Worm (Caenorhabditis elegans) whole organism, L4 larva: ENCODE measurements around the gene Y55F3AM.13.
A peak's percentile ranks its signal among the peaks of the same experiment; 100 is the strongest.

Experiments
- D1046.2 ChIP-seq: fragments of 200-800 bp; sonication (Bioruptor generic); IDR thresholded peaks from 2 replicates; pipeline ENCODE4 v1.3.6; 2022; ENCODE audit warnings: missing genetic modification characterization, missing compliant biosample characterization
- F26F4.8 ChIP-seq: fragments of 200-800 bp; sonication (Bioruptor generic); conservative IDR thresholded peaks from 2 replicates; pipeline ENCODE4 v1.3.6; 2022; ENCODE audit warnings: missing genetic modification characterization, missing compliant biosample characterization
- F37D6.2 ChIP-seq: sonication (generic microtip); optimal IDR thresholded peaks from 2 replicates; lab custom pipeline; 2016; ENCODE audit warnings: mild to moderate bottlenecking, missing genetic modification characterization, missing compliant biosample characterization
- F49E8.2 ChIP-seq: sonication (generic microtip); optimal IDR thresholded peaks from 2 replicates; lab custom pipeline; 2016; ENCODE audit warnings: missing compliant biosample characterization, mild to moderate bottlenecking, missing genetic modification characterization, borderline replicate concordance
- T20F7.1 ChIP-seq: fragments of 200-800 bp; sonication (Bioruptor generic); optimal IDR thresholded peaks from 2 replicates; lab custom pipeline; 2018; ENCODE audit warnings: mild to moderate bottlenecking, missing genetic modification characterization, missing compliant biosample characterization
- ZK546.5 ChIP-seq, 2 experiments: sonication (generic microtip); optimal IDR thresholded peaks; 2 replicates each; lab custom pipeline; 2017; ENCODE audit warnings: missing biosample characterization in 2 of 2, missing genetic modification characterization in 2 of 2
- ceh-20 ChIP-seq: fragments of 200-800 bp; sonication (Bioruptor generic); IDR thresholded peaks from 2 replicates; pipeline ENCODE4 v1.3.6; 2022; ENCODE audit warnings: missing genetic modification reagents, missing genetic modification characterization, missing compliant biosample characterization
- ceh-28 ChIP-seq: fragments of 150-350 bp; optimal IDR thresholded peaks from 2 replicates; lab custom pipeline; 2014; ENCODE audit warnings: missing biosample characterization, missing genetic modification reagents, missing genetic modification characterization
- cey-2 ChIP-seq: sonication (generic microtip); optimal IDR thresholded peaks from 3 replicates; lab custom pipeline; 2017; ENCODE audit warnings: missing genetic modification characterization, mild to moderate bottlenecking, missing compliant biosample characterization, antibody characterized with exemption, borderline replicate concordance; ENCODE audit not compliant: insufficient read depth
- daf-19 ChIP-seq: fragments of 200-800 bp; sonication (Bioruptor generic); conservative IDR thresholded peaks from 2 replicates; pipeline ENCODE4 v1.3.6; 2022; ENCODE audit warnings: missing genetic modification characterization, missing compliant biosample characterization
- dmd-6 ChIP-seq: fragments of 200-800 bp; sonication (Bioruptor generic); IDR thresholded peaks from 2 replicates; pipeline ENCODE4 v1.3.6; 2022; ENCODE audit warnings: missing genetic modification reagents, missing genetic modification characterization, missing compliant biosample characterization
- dmd-8 ChIP-seq: fragments of 200-800 bp; sonication (Bioruptor generic); IDR thresholded peaks from 2 replicates; pipeline ENCODE4 v1.3.6; 2022; ENCODE audit warnings: missing genetic modification characterization, missing compliant biosample characterization
- egl-43 ChIP-seq: fragments of 200-800 bp; sonication (Bioruptor generic); IDR thresholded peaks from 2 replicates; pipeline ENCODE4 v1.3.6; 2022; ENCODE audit warnings: missing genetic modification reagents, missing genetic modification characterization, missing compliant biosample characterization
- fos-1 ChIP-seq: fragments of 150-350 bp; optimal IDR thresholded peaks from 2 replicates; lab custom pipeline; 2014; ENCODE audit warnings: missing biosample characterization, missing genetic modification characterization
- hlh-30 ChIP-seq: sonication (generic microtip); optimal IDR thresholded peaks from 2 replicates; lab custom pipeline; 2017; ENCODE audit warnings: antibody characterized with exemption, mild to moderate bottlenecking, missing genetic modification characterization, missing compliant biosample characterization; ENCODE audit not compliant: insufficient read depth
- hmg-1.1 ChIP-seq: fragments of 200-800 bp; sonication (Bioruptor generic); IDR thresholded peaks from 2 replicates; pipeline ENCODE4 v1.3.6; 2022; ENCODE audit warnings: missing genetic modification reagents, missing genetic modification characterization, missing compliant biosample characterization
- lin-1 ChIP-seq: fragments of 200-800 bp; sonication (Bioruptor generic); IDR thresholded peaks from 2 replicates; pipeline ENCODE4 v1.3.6; 2022; ENCODE audit warnings: missing genetic modification reagents, missing genetic modification characterization, missing compliant biosample characterization
- lin-13 ChIP-seq: fragments of 150-350 bp; optimal IDR thresholded peaks from 2 replicates; lab custom pipeline; 2014; ENCODE audit warnings: missing biosample characterization, missing genetic modification reagents, missing genetic modification characterization
- lin-15B ChIP-seq: fragments of 150-350 bp; sonication (generic microtip); optimal IDR thresholded peaks from 3 replicates; lab custom pipeline; 2014; ENCODE audit warnings: missing biosample characterization, missing genetic modification characterization
- lin-38 ChIP-seq: fragments of 200-800 bp; sonication (Bioruptor generic); IDR thresholded peaks from 2 replicates; pipeline ENCODE4 v1.3.6; 2022; ENCODE audit warnings: missing genetic modification reagents, missing genetic modification characterization, missing compliant biosample characterization
- madf-5 ChIP-seq, 2 experiments: fragments of 200-800 bp; sonication (Bioruptor generic); IDR thresholded peaks; 2 replicates each; pipeline ENCODE4 v1.3.6; 2022; ENCODE audit warnings: missing compliant biosample characterization in 2 of 2, missing genetic modification characterization in 2 of 2
- mdl-1 ChIP-seq, 2 experiments: fragments of 150-350 bp in 1 of 2; sonication (generic microtip) in 1 of 2; optimal IDR thresholded peaks; 2 replicates each; lab custom pipeline; 2014 to 2017; ENCODE audit warnings: missing biosample characterization in 2 of 2, missing genetic modification characterization in 2 of 2
- mdt-29 ChIP-seq: fragments of 200-800 bp; sonication (Bioruptor generic); IDR thresholded peaks from 2 replicates; pipeline ENCODE4 v1.3.6; 2022; ENCODE audit warnings: missing genetic modification reagents, missing genetic modification characterization, missing compliant biosample characterization
- mxl-2 ChIP-seq: fragments of 200-800 bp; sonication (Bioruptor generic); conservative IDR thresholded peaks from 2 replicates; pipeline ENCODE4 v1.3.6; 2022; ENCODE audit warnings: missing genetic modification reagents, missing genetic modification characterization, missing compliant biosample characterization
- nhr-237 ChIP-seq: sonication (generic microtip); optimal IDR thresholded peaks from 2 replicates; lab custom pipeline; 2017; ENCODE audit warnings: missing biosample characterization, missing genetic modification characterization
- nhr-28 ChIP-seq: fragments of 150-350 bp; optimal IDR thresholded peaks from 2 replicates; lab custom pipeline; 2014; ENCODE audit warnings: missing biosample characterization, missing genetic modification characterization
- nhr-6 ChIP-seq: fragments of 150-350 bp; optimal IDR thresholded peaks from 2 replicates; lab custom pipeline; 2014; ENCODE audit warnings: missing biosample characterization, missing genetic modification characterization
- nhr-77 ChIP-seq: fragments of 150-350 bp; optimal IDR thresholded peaks from 2 replicates; lab custom pipeline; 2014; ENCODE audit warnings: missing biosample characterization, missing genetic modification characterization
- saeg-2 ChIP-seq: fragments of 200-800 bp; sonication (Bioruptor generic); IDR thresholded peaks from 2 replicates; pipeline ENCODE4 v1.3.6; 2022; ENCODE audit warnings: missing genetic modification reagents, missing genetic modification characterization, missing compliant biosample characterization
- sdz-12 ChIP-seq: fragments of 200-800 bp; sonication (Bioruptor generic); optimal IDR thresholded peaks from 2 replicates; lab custom pipeline; 2018; ENCODE audit warnings: mild to moderate bottlenecking, missing genetic modification characterization, missing compliant biosample characterization
- set-16 ChIP-seq: fragments of 200-800 bp; sonication (Bioruptor generic); IDR thresholded peaks from 2 replicates; pipeline ENCODE4 v1.3.6; 2022; ENCODE audit warnings: missing genetic modification reagents, missing genetic modification characterization, missing compliant biosample characterization
- tra-1 ChIP-seq: fragments of 200-800 bp; sonication (Bioruptor generic); IDR thresholded peaks from 2 replicates; pipeline ENCODE4 v1.3.6; 2022; ENCODE audit warnings: missing genetic modification reagents, missing genetic modification characterization, missing compliant biosample characterization
- unc-39 ChIP-seq: sonication (generic microtip); optimal IDR thresholded peaks from 2 replicates; lab custom pipeline; 2017; ENCODE audit warnings: missing biosample characterization, missing genetic modification characterization
- unc-62 ChIP-seq, 3 experiments: fragments of 150-350 bp in 1 of 3; sonication (generic microtip); optimal IDR thresholded peaks in 2 of 3; peaks in 1 of 3; 1 replicate in 1 of 3; 2 replicates in 2 of 3; lab custom pipeline; 2014 to 2017; ENCODE audit warnings: missing biosample characterization in 3 of 3, missing genetic modification characterization in 3 of 3, missing genetic modification reagents in 3 of 3, missing genotype in 1 of 3
- vab-7 ChIP-seq: fragments of 200-800 bp; sonication (Bioruptor generic); IDR thresholded peaks from 2 replicates; pipeline ENCODE4 v1.3.6; 2022; ENCODE audit warnings: missing genetic modification reagents, missing genetic modification characterization, missing compliant biosample characterization

The Y55F3AM.13 gene

DNA sequence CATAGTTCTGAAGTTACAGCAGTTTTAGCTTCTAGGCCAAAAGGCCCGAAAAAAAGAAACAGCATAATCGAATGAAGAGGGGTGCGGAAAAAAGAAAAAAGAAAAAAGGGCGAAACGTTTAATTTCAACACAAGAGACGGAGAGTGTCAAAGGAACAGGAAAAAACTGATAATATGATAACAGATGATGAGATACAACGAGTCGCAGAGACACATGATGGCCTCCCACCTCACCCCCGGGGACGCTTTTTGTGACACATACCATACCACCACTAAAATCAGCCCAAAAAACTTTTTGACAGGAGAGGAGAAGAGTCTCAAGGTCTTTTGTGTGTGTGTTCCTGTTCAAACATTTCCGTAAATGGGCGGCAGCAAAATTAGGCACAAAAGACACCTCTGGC lies 21.0 kb downstream of the Y55F3AM.13 start (continued):
- no peak for TF ChIP-seq unc-39
- TF ChIP-seq ceh-28 (tag; lab: Kevin White, UChicago): no peak
- 0 out of 2 replicates have a peak, but pooled peaks have one; percentile 16 for TF ChIP-seq tra-1 (GFP tag; lab: Robert Waterston, UW)
- no peak for TF ChIP-seq vab-7 (GFP tag; lab: Robert Waterston, UW)
- TF ChIP-seq egl-43: no peak
- no peak for TF ChIP-seq madf-5 (GFP tag; IDR thresholded peaks at IDR 0.05; lab: Robert Waterston, UW)
- no peak for TF ChIP-seq fos-1 (tag; lab: Kevin White, UChicago)
- TF ChIP-seq nhr-28: peak; percentile 83
- peak; percentile 88 for TF ChIP-seq hlh-30 (tag; lab: Kevin White, UChicago)
- peak in 1 of 2 experiments; percentile 42 for TF ChIP-seq mdl-1 (tag; optimal IDR thresholded peaks at IDR 0.05; lab: Kevin White, UChicago)
- peak; percentile 27 for TF ChIP-seq nhr-6 (tag; lab: Kevin White, UChicago)
- no peak for TF ChIP-seq dmd-8
- no peak for TF ChIP-seq lin-13
- no peak for TF ChIP-seq lin-15B
- TF ChIP-seq ceh-20 (GFP tag; lab: Robert Waterston, UW): no peak
- no peak for TF ChIP-seq F37D6.2 (tag; lab: Kevin White, UChicago)
- peak in 1 of 2 experiments; percentile 13 for TF ChIP-seq unc-62 (GFP tag; optimal IDR thresholded peaks at IDR 0.05 in 1 of 2; lab: Kevin White, UChicago)
- no peak for TF ChIP-seq unc-62 (tag; optimal IDR thresholded peaks at IDR 0.05; lab: Kevin White, UChicago)
- TF ChIP-seq T20F7.1 (GFP tag; lab: Kevin White, UChicago): no peak
- TF ChIP-seq F49E8.2: no peak
- no peak for TF ChIP-seq ZK546.5 (tag; optimal IDR thresholded peaks at IDR 0.05; lab: Kevin White, UChicago)
- TF ChIP-seq nhr-237 (tag; lab: Kevin White, UChicago): no peak
- peak; percentile 73 for TF ChIP-seq dmd-6 (GFP tag; lab: Robert Waterston, UW)
- no peak for TF ChIP-seq F26F4.8 (GFP tag; lab: Robert Waterston, UW)
- 0 out of 2 replicates have a peak, but pooled peaks have one; percentile 50 for TF ChIP-seq lin-1 (GFP tag; lab: Robert Waterston, UW)
- no peak for TF ChIP-seq daf-19
- TF ChIP-seq saeg-2: no peak
- TF ChIP-seq, all 104 proteins: peak for 19

DNA sequence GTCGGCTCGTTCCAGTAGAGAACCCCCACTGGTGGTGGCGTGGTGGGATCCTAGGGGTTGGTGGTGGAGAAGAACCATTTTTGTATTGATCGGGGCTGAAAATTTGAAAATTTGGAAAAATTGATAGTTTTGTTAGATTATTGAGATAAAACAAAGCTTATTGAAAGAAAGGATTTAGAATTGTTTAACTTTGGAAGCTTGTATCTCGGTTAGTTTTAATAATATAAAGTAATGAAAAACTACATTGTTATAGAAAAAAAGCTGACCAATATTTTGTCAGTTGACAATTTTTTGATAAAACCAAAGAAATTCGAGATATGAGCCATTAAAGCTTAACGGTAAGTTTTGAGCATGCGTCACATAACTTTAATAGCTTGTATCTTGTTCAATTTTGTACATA lies 26.2 kb downstream of the Y55F3AM.13 start, which contains the start of gene abhd-14:
Gene abhd-14 (minus strand): TSS at position 101 of the 400 bp plus-strand sequence.
- no peak for TF ChIP-seq saeg-2
- no peak for TF ChIP-seq fos-1 (tag; lab: Kevin White, UChicago)
- TF ChIP-seq lin-15B: no peak
- TF ChIP-seq T20F7.1 (GFP tag; lab: Kevin White, UChicago): no peak
- TF ChIP-seq, all 104 proteins: peak for 0

ce11 chrIV:1019801-1020200 lies 36.3 kb downstream of the Y55F3AM.13 start:
- TF ChIP-seq mxl-2 (GFP tag; lab: Robert Waterston, UW): no peak
- TF ChIP-seq sdz-12 (GFP tag; lab: Kevin White, UChicago): no peak
- TF ChIP-seq nhr-77 (tag; lab: Kevin White, UChicago): no peak
- TF ChIP-seq tra-1 (GFP tag; lab: Robert Waterston, UW): no peak
- TF ChIP-seq hmg-1.1 (GFP tag; lab: Robert Waterston, UW): no peak
- 0 out of 2 replicates have a peak, but pooled peaks have one; percentile 61 for TF ChIP-seq D1046.2 (GFP tag; lab: Robert Waterston, UW)
- no peak for TF ChIP-seq lin-15B
- no peak for TF ChIP-seq daf-19
- no peak for TF ChIP-seq mdt-29 (GFP tag; lab: Robert Waterston, UW)
- TF ChIP-seq lin-38 (GFP tag; lab: Robert Waterston, UW): peak; percentile 50
- 0 out of 2 replicates have a peak, but pooled peaks have one; percentile 44 for TF ChIP-seq egl-43
- TF ChIP-seq set-16 (GFP tag; lab: Robert Waterston, UW): peak; percentile 19; the same call in 1 of the 2 replicates

DNA sequence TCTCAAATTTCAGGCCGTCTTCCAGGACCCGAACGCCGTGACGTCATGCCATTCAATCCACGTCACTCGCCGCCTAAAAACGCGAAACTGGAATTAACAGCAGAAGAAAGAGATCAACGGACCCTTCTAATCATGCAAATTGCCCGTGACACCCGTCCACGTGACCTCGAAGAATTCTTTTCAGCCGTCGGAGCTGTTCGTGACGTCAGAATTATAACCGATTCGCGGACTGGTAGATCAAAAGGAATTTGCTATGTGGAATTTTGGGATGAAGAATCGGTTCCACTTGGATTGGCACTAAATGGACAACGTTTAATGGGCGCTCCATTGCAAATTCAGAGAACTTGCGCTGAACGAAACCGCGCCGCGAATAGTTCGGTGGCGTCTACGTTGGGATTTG lies 40.7 kb downstream of the Y55F3AM.13 start:
- TF ChIP-seq unc-62 (GFP tag; optimal IDR thresholded peaks at IDR 0.05 in 1 of 2; lab: Kevin White, UChicago) (peak in 1 of 2 experiments; percentile 94), unc-62 (tag; optimal IDR thresholded peaks at IDR 0.05; lab: Kevin White, UChicago) (no peak), saeg-2 (no peak), lin-15B (no peak), cey-2 (no peak)
